Fruit fly (Drosophila melanogaster) whole organism, wandering third instar larva: Measurements from ENCODE around the gene mRpS33.

ENCODE experiments used
- Abd-B ChIP-seq: fragments of >200 bp; optimal IDR thresholded peaks from 2 replicates; lab custom pipeline; 2017; ENCODE audit warnings: missing biosample characterization, missing genetic modification characterization
- CG32264 ChIP-seq: fragments of 200-800 bp; sonication (Bioruptor generic); optimal IDR thresholded peaks from 2 replicates; lab custom pipeline; 2016; ENCODE audit warnings: missing biosample characterization, missing genetic modification characterization
- CrebA ChIP-seq: fragments of 200-800 bp; sonication (Bioruptor generic); optimal IDR thresholded peaks from 2 replicates; lab custom pipeline; 2016; ENCODE audit warnings: missing biosample characterization, mild to moderate bottlenecking, missing genetic modification characterization, borderline replicate concordance
- Dfd ChIP-seq: fragments of >200 bp; optimal IDR thresholded peaks from 2 replicates; lab custom pipeline; 2017; ENCODE audit warnings: missing biosample characterization, missing genetic modification characterization
- Dif ChIP-seq: fragments of 200-275, 200-300 bp; sonication (Bioruptor generic); optimal IDR thresholded peaks from 2 replicates; lab custom pipeline; 2018; ENCODE audit warnings: missing biosample characterization, missing genetic modification characterization; ENCODE audit not compliant: partially characterized antibody
- GATAd ChIP-seq: sonication (Bioruptor generic); optimal IDR thresholded peaks from 2 replicates; lab custom pipeline; 2016; ENCODE audit warnings: missing biosample characterization, missing genetic modification characterization
- HLH106 ChIP-seq: fragments of 200-800 bp; optimal IDR thresholded peaks from 3 replicates; lab custom pipeline; 2019; ENCODE audit warnings: missing biosample characterization, mild to moderate bottlenecking, missing genetic modification characterization, moderate library complexity
- Hr78 ChIP-seq: fragments of >200 bp; optimal IDR thresholded peaks from 2 replicates; lab custom pipeline; 2017; ENCODE audit warnings: missing biosample characterization, missing genetic modification characterization
- Hr83 ChIP-seq: fragments of 200-300 bp; sonication (Bioruptor generic); optimal IDR thresholded peaks from 2 replicates; lab custom pipeline; 2016; ENCODE audit warnings: missing biosample characterization, mild to moderate bottlenecking, missing genetic modification characterization, moderate library complexity; ENCODE audit not compliant: poor library complexity, severe bottlenecking
- Jra ChIP-seq: sonication (Bioruptor generic); optimal IDR thresholded peaks from 2 replicates; lab custom pipeline; 2016; ENCODE audit warnings: missing biosample characterization, missing genetic modification characterization
- Mio ChIP-seq: sonication (Bioruptor generic); optimal IDR thresholded peaks from 2 replicates; lab custom pipeline; 2016; ENCODE audit warnings: missing biosample characterization, missing genetic modification characterization
- Myc ChIP-seq: fragments of >200 bp; optimal IDR thresholded peaks from 2 replicates; lab custom pipeline; 2017
- N ChIP-seq: fragments of >200 bp; optimal IDR thresholded peaks from 2 replicates; lab custom pipeline; 2018; ENCODE audit warnings: missing biosample characterization, missing external identifiers, missing genetic modification characterization
- OdsH ChIP-seq: fragments of 200-800 bp; sonication (Bioruptor generic); optimal IDR thresholded peaks from 2 replicates; lab custom pipeline; 2016; ENCODE audit warnings: missing biosample characterization, mild to moderate bottlenecking, missing genetic modification characterization
- Rel ChIP-seq, 2 experiments: fragments of 200-800 bp; sonication (Bioruptor generic) in 1 of 2; optimal IDR thresholded peaks; 2 replicates in 1 of 2; 3 replicates in 1 of 2; lab custom pipeline; 2016 to 2019; ENCODE audit warnings: mild to moderate bottlenecking in 2 of 2, missing biosample characterization in 2 of 2, missing genetic modification characterization in 2 of 2, moderate library complexity in 1 of 2
- Sp1 ChIP-seq: fragments of 200-800 bp; sonication (Bioruptor generic); optimal IDR thresholded peaks from 3 replicates; lab custom pipeline; 2019; ENCODE audit warnings: missing biosample characterization, mild to moderate bottlenecking, missing genetic modification characterization, moderate library complexity
- Vsx2 ChIP-seq: fragments of 200-300, 225-300 bp; sonication (Bioruptor generic); optimal IDR thresholded peaks from 2 replicates; lab custom pipeline; 2018; ENCODE audit warnings: missing biosample characterization, missing genetic modification characterization; ENCODE audit not compliant: partially characterized antibody
- br ChIP-seq: fragments of 200-800 bp; sonication (Bioruptor generic); optimal IDR thresholded peaks from 2 replicates; lab custom pipeline; 2016; ENCODE audit warnings: missing biosample characterization, missing genetic modification characterization
- brk ChIP-seq: fragments of 200-800 bp; sonication (Bioruptor generic); optimal IDR thresholded peaks from 2 replicates; lab custom pipeline; 2016; ENCODE audit warnings: missing biosample characterization, mild to moderate bottlenecking, missing genetic modification characterization
- dl ChIP-seq, 2 experiments: fragments of 175-275, 200-275 bp in 1 of 2; fragments of 200-275 bp in 1 of 2; sonication (Bioruptor generic); optimal IDR thresholded peaks; lab custom pipeline; 2018; ENCODE audit warnings: mild to moderate bottlenecking in 2 of 2, missing biosample characterization in 2 of 2, missing genetic modification characterization in 2 of 2, moderate library complexity in 2 of 2; ENCODE audit not compliant: partially characterized antibody in 2 of 2, insufficient read depth in 1 of 2
- dmrt93B ChIP-seq: fragments of 200-800 bp; sonication (Bioruptor generic); optimal IDR thresholded peaks from 2 replicates; lab custom pipeline; 2018; ENCODE audit warnings: missing biosample characterization, mild to moderate bottlenecking, missing genetic modification characterization
- dsf ChIP-seq: sonication (Bioruptor generic); optimal IDR thresholded peaks from 2 replicates; lab custom pipeline; 2016; ENCODE audit warnings: missing biosample characterization, missing genetic modification characterization, borderline replicate concordance
- ey ChIP-seq: fragments of 200-800 bp; sonication (Bioruptor generic); optimal IDR thresholded peaks from 2 replicates; lab custom pipeline; 2016; ENCODE audit warnings: missing biosample characterization, missing genetic modification characterization
- foxo ChIP-seq, 2 experiments: fragments of 200-800 bp; sonication (Bioruptor generic); optimal IDR thresholded peaks; 2 replicates in 1 of 2; 3 replicates in 1 of 2; lab custom pipeline; 2016 to 2017; ENCODE audit warnings: missing biosample characterization in 2 of 2, missing genetic modification characterization in 2 of 2
- fru ChIP-seq: fragments of 200-800 bp; sonication (Bioruptor generic); optimal IDR thresholded peaks from 3 replicates; lab custom pipeline; 2016; ENCODE audit warnings: missing biosample characterization, mild to moderate bottlenecking, missing genetic modification characterization
- h ChIP-seq: fragments of 200-800 bp; sonication (Bioruptor generic); optimal IDR thresholded peaks from 3 replicates; lab custom pipeline; 2016; ENCODE audit warnings: missing biosample characterization, mild to moderate bottlenecking, missing genetic modification characterization
- jim ChIP-seq: fragments of 175-275, 200-325 bp; sonication (Bioruptor generic); optimal IDR thresholded peaks from 2 replicates; lab custom pipeline; 2016; ENCODE audit warnings: missing biosample characterization, mild to moderate bottlenecking, missing genetic modification characterization
- lola ChIP-seq: fragments of >200 bp; optimal IDR thresholded peaks from 2 replicates; lab custom pipeline; 2017; ENCODE audit warnings: missing biosample characterization, missing genetic modification characterization
- pan ChIP-seq: fragments of >200 bp; optimal IDR thresholded peaks from 2 replicates; lab custom pipeline; 2017
- psq ChIP-seq: fragments of 200-800 bp; sonication (Bioruptor generic); optimal IDR thresholded peaks from 3 replicates; lab custom pipeline; 2017; ENCODE audit warnings: missing biosample characterization, mild to moderate bottlenecking, missing genetic modification characterization, moderate library complexity
- sage ChIP-seq: fragments of 200-800 bp; sonication (Bioruptor generic); optimal IDR thresholded peaks from 2 replicates; lab custom pipeline; 2016; ENCODE audit warnings: missing biosample characterization, mild to moderate bottlenecking, missing genetic modification characterization
- sv ChIP-seq: fragments of 200-800 bp; sonication (Bioruptor generic); optimal IDR thresholded peaks from 3 replicates; lab custom pipeline; 2016; ENCODE audit warnings: missing biosample characterization, missing genetic modification characterization
- tai ChIP-seq: sonication (Bioruptor generic); optimal IDR thresholded peaks from 2 replicates; lab custom pipeline; 2016; ENCODE audit warnings: missing biosample characterization, missing genetic modification characterization
- woc ChIP-seq: sonication (Bioruptor generic); optimal IDR thresholded peaks from 2 replicates; lab custom pipeline; 2016; ENCODE audit warnings: missing biosample characterization, mild to moderate bottlenecking, missing genetic modification characterization

Gene mRpS33

DNA sequence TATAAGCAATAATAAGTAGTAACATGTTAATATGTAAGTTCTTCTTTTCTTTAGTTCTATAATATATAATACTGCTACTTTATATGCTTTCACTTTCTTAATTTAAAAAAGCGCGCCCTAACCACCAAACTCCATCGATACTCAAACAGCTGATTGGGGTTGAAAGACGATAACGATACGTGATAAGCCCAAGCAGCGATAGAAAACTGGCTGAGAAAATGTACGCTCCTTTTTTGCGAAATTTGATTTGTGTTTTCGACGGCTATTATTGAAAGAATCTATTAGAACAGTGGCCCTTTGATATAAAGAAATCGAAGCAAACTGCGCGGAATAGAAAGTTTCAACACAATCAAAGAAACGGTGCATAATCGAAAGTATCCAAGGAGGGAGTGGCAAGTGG lies 19.5 kb upstream of the mRpS33 start, which contains the start of gene CG14883:
Gene CG14883, plus strand, starts transcription at position 178 of the 400 bp plus-strand sequence.
- TF ChIP-seq woc (no peak), fru (no peak), jim (GFP tag; lab: Kevin White, UChicago) (no peak), brk (GFP tag; lab: Kevin White, UChicago) (no peak), foxo (GFP tag; optimal IDR thresholded peaks at IDR 0.05; lab: Kevin White, UChicago) (no peak)

DNA sequence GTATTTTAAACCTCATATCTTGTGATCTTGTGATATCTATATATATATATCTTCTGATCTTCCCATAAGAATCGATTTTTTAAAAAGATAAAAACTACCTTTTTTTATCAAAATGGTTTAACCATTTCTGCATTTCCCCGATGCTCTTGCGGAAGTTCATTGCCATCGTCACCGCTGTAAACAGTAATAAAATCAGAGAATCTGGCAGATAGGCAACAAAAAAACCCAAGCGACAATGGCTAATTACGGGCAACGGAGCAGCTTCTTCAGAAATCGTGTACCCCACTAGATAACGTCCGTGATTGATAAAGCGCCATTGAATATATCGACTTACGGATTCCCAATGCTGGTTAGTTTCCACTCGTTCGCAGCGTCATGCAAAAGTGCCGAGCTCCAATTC lies 17.8 kb upstream of the mRpS33 start, which contains the start of gene CG10405:
Gene CG10405, plus strand, starts transcription at position 301 of the 400 bp plus-strand sequence.
- TF ChIP-seq CrebA (GFP tag; lab: Kevin White, UChicago) (no peak), pan (lab: Kevin White, UChicago) (no peak)

DNA sequence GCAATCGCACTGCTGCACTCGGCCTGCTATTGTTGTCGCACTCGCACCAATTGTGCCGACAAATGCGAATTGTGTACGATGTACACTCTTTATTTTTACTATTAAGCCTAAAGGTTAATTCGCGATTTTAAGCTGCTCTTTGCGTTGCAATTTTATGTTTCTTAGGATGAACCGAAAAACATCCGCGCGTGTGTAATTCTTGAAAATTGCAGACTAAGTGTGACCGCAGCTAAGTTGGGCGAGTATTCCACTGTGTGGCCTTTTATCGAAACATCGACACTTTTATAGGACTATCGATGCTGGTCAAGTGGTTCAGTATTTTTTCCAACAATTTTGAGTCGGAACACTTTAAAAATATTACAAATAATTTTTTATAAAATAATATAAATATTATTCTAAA lies 17.2 kb upstream of the mRpS33 start, which contains the start of gene Pak3:
Gene Pak3, minus strand, starts transcription at position 225 of the 400 bp plus-strand sequence.
- TF ChIP-seq Vsx2 (peak; percentile 48), sv (GFP tag; lab: Kevin White, UChicago) (no peak), Hr83 (GFP tag; lab: Kevin White, UChicago) (peak; percentile 58), jim (GFP tag; lab: Kevin White, UChicago) (no peak), Dfd (no peak), Rel (GFP tag; optimal IDR thresholded peaks at IDR 0.05; lab: Kevin White, UChicago) (no peak), Rel (tag; optimal IDR thresholded peaks at IDR 0.05; lab: Kevin White, UChicago) (peak; percentile 8), ey (no peak), h (GFP tag; lab: Kevin White, UChicago) (no peak), HLH106 (tag; lab: Kevin White, UChicago) (no peak), dmrt93B (GFP tag; lab: Kevin White, UChicago) (no peak), br (no peak), Jra (GFP tag; lab: Kevin White, UChicago) (no peak), Myc (lab: Kevin White, UChicago) (no peak), woc (no peak), Abd-B (GFP tag; lab: Kevin White, UChicago) (no peak), OdsH (GFP tag; lab: Kevin White, UChicago) (no peak), dsf (no peak), sage (no peak)

DNA sequence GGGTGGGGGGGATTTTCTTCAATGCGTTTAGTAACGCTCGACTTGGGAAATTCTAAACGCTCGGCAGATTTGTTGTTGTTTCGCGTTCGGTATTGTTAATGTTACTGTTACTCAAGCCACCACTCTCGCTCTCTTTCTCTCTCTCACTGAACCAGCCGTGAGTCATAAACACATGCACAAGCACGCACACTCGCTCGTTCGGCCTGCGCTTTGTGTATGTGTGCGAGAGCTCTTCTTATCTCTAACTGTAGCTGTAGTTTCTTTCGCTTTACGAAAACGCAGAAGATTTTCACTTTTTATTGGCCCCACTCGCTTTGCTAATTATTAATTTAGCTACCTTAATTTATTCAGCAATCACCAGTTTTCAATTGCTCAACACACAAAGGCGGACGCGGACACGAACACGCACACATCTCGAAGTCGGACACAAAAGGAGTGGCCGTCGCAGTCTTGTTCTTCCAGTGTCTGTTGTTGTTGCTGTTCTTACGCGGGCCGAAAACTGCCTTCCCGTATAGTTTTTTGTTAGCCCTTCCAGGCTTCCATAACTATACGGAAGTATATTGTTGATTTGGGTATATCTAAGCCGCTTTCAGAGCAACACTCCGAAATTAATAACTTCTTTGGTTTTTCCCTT lies 16.7 kb upstream of the mRpS33 start:
- TF ChIP-seq N (GFP tag; lab: Kevin White, UChicago), result peak; percentile 36
- TF ChIP-seq Hr78 (GFP tag; lab: Kevin White, UChicago), result no peak
- TF ChIP-seq woc, result no peak
- TF ChIP-seq jim (GFP tag; lab: Kevin White, UChicago), result no peak
- peak; percentile 15 for TF ChIP-seq psq (GFP tag; lab: Kevin White, UChicago)
- TF ChIP-seq dl (GFP tag; optimal IDR thresholded peaks at IDR 0.05; lab: Kevin White, UChicago; ENCODE audit: insufficient read depth in 1 of 2, partially characterized antibody in 2 of 2), result peak; percentile 13 to 50
- no peak for TF ChIP-seq Myc (lab: Kevin White, UChicago)
- no peak for TF ChIP-seq Rel (GFP tag; optimal IDR thresholded peaks at IDR 0.05; lab: Kevin White, UChicago)
- peak; percentile 52 for TF ChIP-seq Rel (tag; optimal IDR thresholded peaks at IDR 0.05; lab: Kevin White, UChicago)
- TF ChIP-seq Dif, result peak; percentile 67
- TF ChIP-seq Jra (GFP tag; lab: Kevin White, UChicago), result peak; percentile 90
- TF ChIP-seq foxo (GFP tag; optimal IDR thresholded peaks at IDR 0.05; lab: Kevin White, UChicago), result no peak
- TF ChIP-seq sv (GFP tag; lab: Kevin White, UChicago), result no peak
- TF ChIP-seq, all 38 proteins: peak for 6

DNA sequence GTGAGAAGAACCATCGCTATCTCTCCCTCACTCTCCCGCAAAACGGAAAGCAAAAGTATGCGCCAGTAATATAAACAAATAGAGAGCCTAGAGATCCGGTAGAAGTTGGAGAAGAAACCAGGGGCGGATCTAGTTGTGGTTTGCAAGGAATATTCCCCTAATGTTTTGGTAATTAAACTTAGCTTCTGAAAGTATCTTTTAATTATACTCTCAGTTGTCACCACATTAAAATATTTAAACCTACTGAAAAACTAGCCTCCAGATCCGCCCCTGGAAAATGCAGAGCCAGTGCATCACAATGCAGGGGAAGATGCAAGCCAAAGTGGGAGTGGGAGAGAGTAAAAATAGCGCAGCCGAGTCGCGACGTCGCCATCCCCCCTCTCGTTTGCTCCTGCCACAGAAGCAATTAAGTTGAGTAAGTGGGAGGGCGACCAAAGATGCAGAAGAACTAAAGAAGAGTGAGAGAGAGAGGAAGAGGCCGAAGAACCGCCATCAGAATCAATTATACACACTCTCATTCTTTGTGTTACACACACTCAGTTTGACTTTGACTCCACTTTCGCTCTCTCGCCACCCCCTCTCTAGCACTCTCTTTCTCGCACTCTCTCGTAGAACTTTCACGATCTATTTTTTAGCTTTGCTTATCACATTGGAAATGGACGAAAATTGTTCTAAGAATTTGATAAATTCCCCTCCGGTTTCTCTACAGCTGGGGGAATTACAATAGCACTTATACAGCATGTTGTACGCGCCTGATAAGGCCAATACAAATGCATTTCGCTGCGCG lies 13.0 kb upstream of the mRpS33 start:
- no peak for TF ChIP-seq dsf
- no peak for TF ChIP-seq N (GFP tag; lab: Kevin White, UChicago)
- peak; percentile 68 for TF ChIP-seq CG32264 (GFP tag; lab: Kevin White, UChicago)
- peak; percentile 91 for TF ChIP-seq ey
- no peak for TF ChIP-seq Hr78 (GFP tag; lab: Kevin White, UChicago)
- TF ChIP-seq HLH106 (tag; lab: Kevin White, UChicago), result peak; percentile 88
- peak; percentile 70 for TF ChIP-seq woc
- no peak for TF ChIP-seq brk (GFP tag; lab: Kevin White, UChicago)
- TF ChIP-seq foxo (GFP tag; optimal IDR thresholded peaks at IDR 0.05; lab: Kevin White, UChicago), result peak in 1 of 2 experiments; percentile 94
- TF ChIP-seq jim (GFP tag; lab: Kevin White, UChicago), result no peak
- no peak for TF ChIP-seq CrebA (GFP tag; lab: Kevin White, UChicago)
- TF ChIP-seq Dif, result peak; percentile 48
- peak; percentile 77 for TF ChIP-seq psq (GFP tag; lab: Kevin White, UChicago)
- peak; percentile 71 for TF ChIP-seq Hr83 (GFP tag; lab: Kevin White, UChicago)
- peak; percentile 84 for TF ChIP-seq br
- TF ChIP-seq dmrt93B (GFP tag; lab: Kevin White, UChicago), result no peak
- peak; percentile 93 for TF ChIP-seq h (GFP tag; lab: Kevin White, UChicago)
- peak; percentile 55 for TF ChIP-seq Mio (GFP tag; lab: Kevin White, UChicago)
- TF ChIP-seq sv (GFP tag; lab: Kevin White, UChicago), result peak; percentile 47
- TF ChIP-seq lola, result no peak
- TF ChIP-seq OdsH (GFP tag; lab: Kevin White, UChicago), result peak; percentile 82
- peak; percentile 64 for TF ChIP-seq Sp1
- no peak for TF ChIP-seq tai (GFP tag; lab: Kevin White, UChicago)
- peak; percentile 59 for TF ChIP-seq GATAd (GFP tag; lab: Kevin White, UChicago)
- TF ChIP-seq Myc (lab: Kevin White, UChicago), result no peak
- TF ChIP-seq dl (GFP tag; optimal IDR thresholded peaks at IDR 0.05; lab: Kevin White, UChicago; ENCODE audit: insufficient read depth in 1 of 2, partially characterized antibody in 2 of 2), result peak in 1 of 2 experiments; percentile 53
- TF ChIP-seq Dfd, result no peak
